Fruit fly (Drosophila melanogaster): ENCODE measurements around the gene CG33995.

CG33995 gene

dm6 chr2L:5010784-5011260, 32.2 kb upstream of the CG33995 start, which contains the start of the genes CG31917, Tfb5 and SelT (continued):
- TF ChIP-seq klu (GFP tag; IDR thresholded peaks at IDR 0.05) (no peak), CG17385 (GFP tag; optimal IDR thresholded peaks at IDR 0.05) (peak; percentile 20), tx (GFP tag; optimal IDR thresholded peaks at IDR 0.05) (peak; percentile 47), gro (GFP tag; optimal IDR thresholded peaks at IDR 0.05) (peak; percentile 45), bsh (GFP tag; optimal IDR thresholded peaks at IDR 0.05) (peak in 1 of 2 experiments; percentile 40), sc (optimal IDR thresholded peaks at IDR 0.05) (no peak), sc (GFP tag; optimal IDR thresholded peaks at IDR 0.05) (no peak), TFAM (GFP tag; optimal IDR thresholded peaks at IDR 0.05) (no peak), CG7745 (tag; optimal IDR thresholded peaks at IDR 0.05) (no peak), CG17612 (GFP tag; IDR thresholded peaks at IDR 0.05) (no peak), phol (tag; optimal IDR thresholded peaks at IDR 0.05) (peak; percentile 70), Myb (GFP tag; optimal IDR thresholded peaks at IDR 0.05) (peak; percentile 14), Ada2b (GFP tag; IDR thresholded peaks at IDR 0.05) (peak; percentile 46; the same call in 1 of the 2 replicates), Jarid2 (GFP tag; optimal IDR thresholded peaks at IDR 0.05) (no peak), Adf1 (GFP tag; IDR thresholded peaks at IDR 0.05) (0 out of 2 replicates have a peak, but pooled peaks have one; percentile 31), NC2α (GFP tag; optimal IDR thresholded peaks at IDR 0.05) (no peak), Chrac-16 (GFP tag; optimal IDR thresholded peaks at IDR 0.05) (peak; percentile 46), CG11456 (GFP tag; IDR thresholded peaks at IDR 0.05) (no peak), CG4820 (GFP tag; optimal IDR thresholded peaks at IDR 0.05) (peak; percentile 24), HLH3B (GFP tag; IDR thresholded peaks at IDR 0.05) (peak; percentile 45; the same call in 1 of the 2 replicates), CG11696 (GFP tag; IDR thresholded peaks at IDR 0.05) (no peak), CG7928 (GFP tag; optimal IDR thresholded peaks at IDR 0.05) (peak; percentile 46), HmgZ (tag; optimal IDR thresholded peaks at IDR 0.05) (peak; percentile 76), ftz-f1 (GFP tag; optimal IDR thresholded peaks at IDR 0.05) (peak; percentile 67), CG8388 (GFP tag; optimal IDR thresholded peaks at IDR 0.05) (peak; percentile 35), zen (tag; optimal IDR thresholded peaks at IDR 0.05) (peak; percentile 50), CG3995 (GFP tag; optimal IDR thresholded peaks at IDR 0.05) (peak; percentile 52), fu2 (GFP tag; optimal IDR thresholded peaks at IDR 0.05) (peak; percentile 59), CG8765 (GFP tag; IDR thresholded peaks at IDR 0.05) (no peak), Oli (tag; optimal IDR thresholded peaks at IDR 0.05) (peak; percentile 15), pfk (GFP tag; optimal IDR thresholded peaks at IDR 0.05) (no peak), CG14667 (GFP tag; IDR thresholded peaks at IDR 0.05) (0 out of 2 replicates have a peak, but pooled peaks have one; percentile 12), CG33213 (GFP tag; optimal IDR thresholded peaks at IDR 0.05) (peak; percentile 65), inv (GFP tag; IDR thresholded peaks at IDR 0.05; ENCODE audit: partially characterized antibody) (peak; percentile 71), lilli (GFP tag; optimal IDR thresholded peaks at IDR 0.05) (peak; percentile 82), zfh1 (GFP tag; IDR thresholded peaks at IDR 0.05) (peak; percentile 59; the same call in 1 of the 3 replicates), CG17829 (tag; optimal IDR thresholded peaks at IDR 0.05) (peak; percentile 63), cas (GFP tag; IDR thresholded peaks at IDR 0.05) (no peak), HHEX (GFP tag; optimal IDR thresholded peaks at IDR 0.05) (peak; percentile 25), toy (GFP tag; IDR thresholded peaks at IDR 0.05) (no peak), Ssrp (tag; optimal IDR thresholded peaks at IDR 0.05) (peak; percentile 45), CG2199 (GFP tag; IDR thresholded peaks at IDR 0.05) (no peak), fd96Cb (tag; optimal IDR thresholded peaks at IDR 0.05) (peak; percentile 15), slbo (GFP tag; IDR thresholded peaks at IDR 0.05) (peak; percentile 71), sens (GFP tag) (peak; percentile 89), sens-2 (GFP tag; IDR thresholded peaks at IDR 0.05) (no peak), NfI (GFP tag; optimal IDR thresholded peaks at IDR 0.05) (peak; percentile 59), gem (tag; optimal IDR thresholded peaks at IDR 0.05) (no peak), tgo (GFP tag; IDR thresholded peaks at IDR 0.05) (peak; percentile 43; the same call in 1 of the 3 replicates), stwl (tag; optimal IDR thresholded peaks at IDR 0.05) (peak; percentile 49), salm (tag; optimal IDR thresholded peaks at IDR 0.05) (peak; percentile 10)

Data from whole organism, embryonic.